Worm (Caenorhabditis elegans) whole organism, L3 larva: ENCODE data around the gene twk-28.
A peak's percentile ranks its signal among the peaks of the same experiment; 100 is the strongest.

ENCODE experiments used
- ZK546.5 ChIP-seq: sonication (generic microtip); optimal IDR thresholded peaks from 2 replicates; lab custom pipeline; 2017; ENCODE audit warnings: missing biosample characterization, missing genetic modification characterization
- aly-2 ChIP-seq: fragments of 150-350 bp; optimal IDR thresholded peaks from 2 replicates; lab custom pipeline; 2014; ENCODE audit warnings: missing biosample characterization, missing genetic modification characterization
- ceh-28 ChIP-seq: fragments of 150-350 bp; optimal IDR thresholded peaks from 2 replicates; lab custom pipeline; 2014; ENCODE audit warnings: missing biosample characterization, missing genetic modification reagents, missing genetic modification characterization
- daf-12 ChIP-seq: fragments of 150-350 bp; optimal IDR thresholded peaks from 2 replicates; lab custom pipeline; 2014; ENCODE audit warnings: missing biosample characterization, missing genetic modification reagents, missing genetic modification characterization
- egl-5 ChIP-seq: fragments of 150-350 bp; optimal IDR thresholded peaks from 2 replicates; lab custom pipeline; 2017; ENCODE audit warnings: missing biosample characterization, missing genetic modification reagents, missing genetic modification characterization, inconsistent platforms
- elt-2 ChIP-seq: sonication (generic microtip); optimal IDR thresholded peaks from 2 replicates; lab custom pipeline; 2016; ENCODE audit warnings: missing genetic modification reagents, mild to moderate bottlenecking, missing genetic modification characterization, missing compliant biosample characterization
- fkh-10 ChIP-seq: sonication (generic microtip); optimal IDR thresholded peaks from 2 replicates; lab custom pipeline; 2017; ENCODE audit warnings: missing biosample characterization, missing genetic modification reagents, missing genetic modification characterization
- fkh-2 ChIP-seq: fragments of 150-350 bp; optimal IDR thresholded peaks from 2 replicates; lab custom pipeline; 2014; ENCODE audit warnings: missing biosample characterization, missing genetic modification reagents, missing genetic modification characterization
- fos-1 ChIP-seq: fragments of 150-350 bp; optimal IDR thresholded peaks from 2 replicates; lab custom pipeline; 2014; ENCODE audit warnings: missing biosample characterization, missing genetic modification characterization
- hmg-11 ChIP-seq: sonication (generic microtip); optimal IDR thresholded peaks from 2 replicates; lab custom pipeline; 2016; ENCODE audit warnings: missing genetic modification characterization, missing compliant biosample characterization
- lin-39 ChIP-seq: fragments of 150-350 bp; optimal IDR thresholded peaks from 2 replicates; lab custom pipeline; 2018; ENCODE audit warnings: missing biosample characterization, missing genetic modification reagents, missing genetic modification characterization
- lsy-12 ChIP-seq: sonication (generic microtip); optimal IDR thresholded peaks from 2 replicates; lab custom pipeline; 2016; ENCODE audit warnings: mild to moderate bottlenecking, missing genetic modification characterization, missing compliant biosample characterization
- mml-1 ChIP-seq: fragments of 150-350 bp; sonication (generic microtip); optimal IDR thresholded peaks from 3 replicates; lab custom pipeline; 2014; ENCODE audit warnings: missing biosample characterization, missing genetic modification characterization
- nhr-11 ChIP-seq: fragments of 150-350 bp; optimal IDR thresholded peaks from 2 replicates; lab custom pipeline; 2014; ENCODE audit warnings: missing biosample characterization, missing genetic modification characterization
- nhr-12 ChIP-seq: fragments of 150-350 bp; optimal IDR thresholded peaks from 2 replicates; lab custom pipeline; 2014; ENCODE audit warnings: missing biosample characterization, missing genetic modification characterization
- nhr-23 ChIP-seq: fragments of 150-350 bp; optimal IDR thresholded peaks from 2 replicates; lab custom pipeline; 2014; ENCODE audit warnings: missing biosample characterization, missing genetic modification reagents, missing genetic modification characterization
- nhr-237 ChIP-seq: fragments of 150-350 bp; optimal IDR thresholded peaks from 2 replicates; lab custom pipeline; 2014; ENCODE audit warnings: missing biosample characterization, missing genetic modification characterization
- nhr-25 ChIP-seq: sonication (generic microtip); optimal IDR thresholded peaks from 2 replicates; lab custom pipeline; 2017; ENCODE audit warnings: missing biosample characterization, missing genetic modification characterization
- nhr-28 ChIP-seq: fragments of 150-350 bp; optimal IDR thresholded peaks from 2 replicates; lab custom pipeline; 2014; ENCODE audit warnings: missing biosample characterization, missing genetic modification characterization
- nhr-76 ChIP-seq: fragments of 150-350 bp; sonication (generic microtip); optimal IDR thresholded peaks from 5 replicates; lab custom pipeline; 2014; ENCODE audit warnings: missing biosample characterization, missing genetic modification characterization
- pha-4 ChIP-seq: fragments of 150-350 bp; optimal IDR thresholded peaks from 2 replicates; lab custom pipeline; 2014; ENCODE audit warnings: missing biosample characterization, missing genetic modification reagents, missing genetic modification characterization
- pqm-1 ChIP-seq: fragments of 150-350 bp; optimal IDR thresholded peaks from 2 replicates; lab custom pipeline; 2017; ENCODE audit warnings: missing biosample characterization, missing genetic modification characterization, inconsistent platforms
- sea-2 ChIP-seq: fragments of 150-350 bp; sonication (generic microtip); optimal IDR thresholded peaks from 4 replicates; lab custom pipeline; 2014; ENCODE audit warnings: missing biosample characterization, missing genetic modification reagents, missing genetic modification characterization
- skn-1 ChIP-seq: fragments of 150-350 bp; optimal IDR thresholded peaks from 2 replicates; lab custom pipeline; 2014; ENCODE audit warnings: missing biosample characterization, missing genetic modification characterization
- snpc-4 ChIP-seq: fragments of 150-350 bp; optimal IDR thresholded peaks from 2 replicates; lab custom pipeline; 2014; ENCODE audit warnings: missing biosample characterization, missing genetic modification characterization
- tbx-2 ChIP-seq: sonication (generic microtip); optimal IDR thresholded peaks from 2 replicates; lab custom pipeline; 2016; ENCODE audit warnings: mild to moderate bottlenecking, missing genetic modification characterization, missing compliant biosample characterization
- unc-39 ChIP-seq: sonication (generic microtip); optimal IDR thresholded peaks from 4 replicates; lab custom pipeline; 2017; ENCODE audit warnings: missing biosample characterization, missing genetic modification characterization
- zag-1 ChIP-seq: fragments of 150-350 bp; optimal IDR thresholded peaks from 2 replicates; lab custom pipeline; 2014; ENCODE audit warnings: missing biosample characterization, missing genetic modification characterization
- ztf-4 ChIP-seq: fragments of 150-350 bp; optimal IDR thresholded peaks from 2 replicates; lab custom pipeline; 2014; ENCODE audit warnings: missing biosample characterization, missing genetic modification characterization

The twk-28 gene

ce11 chrX:4279294-4279782 lies at the start of gene twk-28, which contains the start of gene ets-9:
twk-28 (minus strand) TSS chrX:4279344.
ets-9 (plus strand) TSS chrX:4279703.
- TF ChIP-seq pha-4 (tag; lab: Kevin White, UChicago), result no peak
- no peak for TF ChIP-seq lsy-12 (tag; lab: Kevin White, UChicago)
- no peak for TF ChIP-seq hmg-11 (tag; lab: Kevin White, UChicago)
- TF ChIP-seq nhr-12 (tag; lab: Kevin White, UChicago), result no peak
- TF ChIP-seq ztf-4 (tag; lab: Kevin White, UChicago), result no peak
- TF ChIP-seq nhr-76 (tag; lab: Kevin White, UChicago), result no peak
- TF ChIP-seq nhr-25, result no peak
- no peak for TF ChIP-seq lin-39 (tag; lab: Kevin White, UChicago)
- no peak for TF ChIP-seq ZK546.5 (tag; lab: Kevin White, UChicago)
- TF ChIP-seq mml-1 (tag; lab: Kevin White, UChicago), result no peak
- no peak for TF ChIP-seq fkh-10 (GFP tag; lab: Kevin White, UChicago)
- TF ChIP-seq sea-2 (GFP tag; lab: Kevin White, UChicago), result no peak
- no peak for TF ChIP-seq pqm-1 (tag; lab: Kevin White, UChicago)
- no peak for TF ChIP-seq nhr-28 (tag; lab: Kevin White, UChicago)
- TF ChIP-seq fos-1 (tag; lab: Kevin White, UChicago), result no peak
- no peak for TF ChIP-seq ceh-28 (tag; lab: Kevin White, UChicago)
- TF ChIP-seq zag-1 (tag; lab: Kevin White, UChicago), result no peak

DNA sequence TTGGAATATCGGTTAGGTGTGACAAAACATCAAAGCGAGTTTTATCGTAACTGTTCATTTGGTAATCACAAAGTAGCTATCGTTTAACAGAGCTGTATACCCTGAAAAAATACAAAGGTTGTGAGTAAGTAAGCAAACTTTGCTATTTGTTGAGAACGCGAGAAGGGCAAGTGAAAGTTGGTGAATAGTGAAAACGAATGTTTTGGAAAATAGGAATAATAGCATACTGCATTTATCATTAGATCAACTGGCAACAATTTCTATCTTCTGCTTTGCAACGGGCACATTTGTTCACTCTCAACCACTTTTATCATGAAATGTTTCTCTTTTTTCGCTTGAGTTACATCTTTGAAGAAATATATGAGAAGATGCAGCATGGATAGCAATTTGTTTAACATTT lies 49.7 kb upstream of the twk-28 start, which contains the start of gene C24A8.5:
TSS of gene C24A8.5 (minus strand) at position 101 of the 400 bp plus-strand sequence.
- no peak for TF ChIP-seq nhr-23 (tag; lab: Kevin White, UChicago)
- no peak for TF ChIP-seq nhr-237 (tag; lab: Kevin White, UChicago)
- no peak for TF ChIP-seq tbx-2 (tag; lab: Kevin White, UChicago)
- no peak for TF ChIP-seq sea-2 (GFP tag; lab: Kevin White, UChicago)
- TF ChIP-seq hmg-11 (tag; lab: Kevin White, UChicago), result no peak
- TF ChIP-seq lin-39 (tag; lab: Kevin White, UChicago), result no peak
- TF ChIP-seq aly-2 (tag; lab: Kevin White, UChicago), result no peak
- TF ChIP-seq fos-1 (tag; lab: Kevin White, UChicago), result no peak
- no peak for TF ChIP-seq nhr-12 (tag; lab: Kevin White, UChicago)
- TF ChIP-seq lsy-12 (tag; lab: Kevin White, UChicago), result no peak
- TF ChIP-seq egl-5, result no peak
- TF ChIP-seq skn-1 (tag; lab: Kevin White, UChicago), result no peak
- TF ChIP-seq, all 47 proteins: peak for 0

DNA sequence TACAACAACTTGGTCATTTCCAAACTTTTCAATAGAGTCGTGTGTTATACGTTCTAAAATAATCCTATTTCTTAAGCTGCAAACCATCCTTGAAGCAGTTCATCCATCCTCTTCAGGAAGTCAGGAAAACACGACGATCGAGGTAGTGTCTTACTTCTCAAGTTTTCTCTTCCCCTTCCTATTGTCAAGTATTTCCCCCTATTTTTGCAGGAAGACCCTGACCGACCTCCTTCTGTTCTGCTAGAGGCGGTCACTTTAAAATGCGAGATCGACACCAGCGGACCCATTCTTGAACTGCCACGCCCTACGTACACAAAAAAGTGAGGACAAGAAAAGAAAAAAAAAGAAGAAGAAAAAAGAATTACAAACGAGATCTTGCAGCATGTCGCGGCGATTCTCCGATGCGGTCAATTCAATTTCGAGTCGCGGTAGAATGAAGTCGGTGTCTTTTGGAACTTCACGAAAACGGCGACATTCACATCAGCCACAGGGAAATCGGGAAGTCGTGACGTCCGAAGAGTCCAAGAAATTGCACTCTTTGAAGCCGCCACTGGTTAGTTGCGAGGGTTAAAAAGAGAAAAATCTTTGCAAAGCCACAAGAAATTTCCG lies 43.8 kb upstream of the twk-28 start:
- TF ChIP-seq unc-39 (tag; lab: Kevin White, UChicago), result no peak
- TF ChIP-seq daf-12, result no peak
- TF ChIP-seq fkh-10 (GFP tag; lab: Kevin White, UChicago), result peak; percentile 76

DNA sequence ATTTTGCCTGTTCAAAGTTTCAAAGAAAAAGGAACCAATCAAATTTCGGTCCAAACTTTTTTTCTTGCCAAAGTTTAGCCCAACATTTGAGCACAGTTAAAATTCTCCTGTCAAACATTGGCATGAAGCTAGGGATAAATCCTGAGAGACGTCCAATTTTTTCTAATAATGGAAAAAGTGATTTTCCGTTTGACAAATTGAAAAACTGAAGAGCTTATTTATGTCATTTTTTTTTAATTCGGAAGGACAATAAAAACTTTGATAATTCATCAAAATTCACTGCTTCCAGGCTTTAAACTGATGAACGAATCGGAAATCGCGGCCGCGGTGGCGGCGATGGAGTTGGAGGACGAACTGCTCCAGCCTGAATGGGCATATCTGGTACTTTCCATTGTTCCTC lies 41.4 kb upstream of the twk-28 start, which contains the start of gene dop-6:
TSS of gene dop-6 (plus strand) at position 301 of the 400 bp plus-strand sequence.
- TF ChIP-seq nhr-11 (tag; lab: Kevin White, UChicago) (no peak), snpc-4 (tag; lab: Kevin White, UChicago) (no peak)

DNA sequence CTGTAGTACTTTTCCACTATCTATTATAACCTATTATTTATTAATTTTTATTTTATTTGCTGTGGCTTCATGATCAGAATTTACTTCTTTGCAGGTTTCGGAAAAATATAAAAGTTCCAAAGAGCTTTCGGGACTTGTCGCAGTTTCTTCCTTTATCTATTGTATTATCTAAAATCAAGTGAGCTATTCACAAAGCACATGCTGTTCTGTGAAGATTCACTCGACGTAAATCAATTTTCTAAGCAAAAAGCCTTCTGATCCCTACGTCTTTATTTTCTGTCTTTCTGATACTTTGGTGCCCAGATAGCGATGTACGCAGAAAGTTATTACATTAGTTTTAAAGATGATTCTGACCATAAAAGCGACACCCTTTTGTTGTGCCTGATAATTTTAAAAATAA lies 38.0 kb upstream of the twk-28 start:
- peak; percentile 97 for TF ChIP-seq fkh-10 (GFP tag; lab: Kevin White, UChicago)
- TF ChIP-seq fkh-2, result no peak
- TF ChIP-seq elt-2, result no peak

DNA sequence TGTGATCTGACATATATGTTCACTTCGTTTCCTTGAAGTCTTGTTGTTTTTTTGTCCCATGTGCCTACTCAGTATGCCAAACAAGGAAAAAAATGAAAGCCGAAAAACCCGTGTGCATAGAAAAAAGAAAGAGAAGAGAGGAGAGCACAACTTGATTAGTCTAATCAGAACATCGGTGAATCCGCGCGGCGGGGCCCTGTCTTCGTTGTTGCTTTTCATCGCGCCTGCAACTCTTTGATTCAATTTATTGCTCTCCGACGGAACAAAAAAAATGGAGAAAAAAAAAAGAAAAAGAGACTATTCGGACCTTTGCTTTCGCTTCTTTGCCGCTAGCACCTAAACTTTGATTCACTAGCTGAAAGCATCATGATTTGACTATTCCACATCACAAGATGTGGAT lies 35.8 kb upstream of the twk-28 start:
- TF ChIP-seq fkh-10 (GFP tag; lab: Kevin White, UChicago) (peak; percentile 87), fos-1 (tag; lab: Kevin White, UChicago) (no peak)
